Fruit fly (Drosophila melanogaster) whole organism, prepupa: ENCODE results near the gene Gr21a.

Experiments used
- CG7368 ChIP-seq: fragments of 200-800 bp; sonication (Bioruptor generic); optimal IDR thresholded peaks from 3 replicates; lab custom pipeline; 2016; ENCODE audit warnings: missing biosample characterization, missing genetic modification characterization
- Lpt ChIP-seq: fragments of 200-800 bp; sonication (Bioruptor generic); optimal IDR thresholded peaks from 3 replicates; lab custom pipeline; 2016; ENCODE audit warnings: missing biosample characterization, missing genetic modification characterization
- Sox14 ChIP-seq: fragments of 200-800 bp; sonication (Bioruptor generic); optimal IDR thresholded peaks from 3 replicates; lab custom pipeline; 2016; ENCODE audit warnings: missing biosample characterization, missing genetic modification characterization
- topi ChIP-seq: fragments of 200-800 bp; sonication (Bioruptor generic); optimal IDR thresholded peaks from 3 replicates; lab custom pipeline; 2016; ENCODE audit warnings: missing biosample characterization, missing genetic modification characterization

DNA sequence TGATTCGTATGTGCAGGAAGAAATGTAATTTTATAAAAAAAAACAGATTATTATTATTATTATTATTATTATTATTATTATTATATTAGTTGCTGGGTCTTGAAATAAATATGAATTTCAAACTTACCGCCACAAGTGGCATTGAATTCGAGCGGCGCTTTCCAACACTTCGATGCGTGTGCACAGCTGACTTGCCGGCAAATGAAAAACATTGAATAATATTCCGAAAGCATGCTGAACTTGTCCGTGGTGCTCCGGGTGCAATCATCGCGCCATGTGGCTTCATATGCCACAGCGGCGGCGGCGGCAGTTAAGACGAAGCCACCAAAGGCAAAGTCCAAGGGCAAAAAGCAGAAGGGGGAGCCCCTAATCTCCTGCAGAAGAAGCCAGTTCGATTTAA is 31.1 kb downstream of the Gr21a start, which contains the start of gene Dbp21E2:
- no peak for TF ChIP-seq topi (GFP tag; lab: Kevin White, UChicago)
- TF ChIP-seq Sox14: no peak
- TF ChIP-seq CG7368 (GFP tag; lab: Kevin White, UChicago): no peak
- TF ChIP-seq Lpt (GFP tag; lab: Kevin White, UChicago): no peak
